Fruit fly (Drosophila melanogaster) whole organism, embryonic: ENCODE measurements around the gene CG14642.

Experiments
- BtbVII ChIP-seq: fragments of 200-800 bp; sonication (Bioruptor generic); optimal IDR thresholded peaks from 3 replicates; lab custom pipeline; 2017; ENCODE audit warnings: missing biosample characterization, mild to moderate bottlenecking, missing genetic modification characterization
- CG10462 ChIP-seq: fragments of 200-800 bp; sonication (Bioruptor generic); optimal IDR thresholded peaks from 2 replicates; lab custom pipeline; 2016; ENCODE audit warnings: missing biosample characterization, missing genetic modification characterization
- CG10979 ChIP-seq: fragments of 200-800 bp; sonication (Bioruptor generic); optimal IDR thresholded peaks from 2 replicates; lab custom pipeline; 2018; ENCODE audit warnings: missing biosample characterization, mild to moderate bottlenecking, missing genetic modification characterization, moderate library complexity
- CG11085 ChIP-seq: fragments of 200-800 bp; sonication (Bioruptor generic); IDR thresholded peaks from 2 replicates; pipeline ENCODE4 v1.3.6; 2022; ENCODE audit warnings: missing biosample characterization, missing genetic modification characterization
- CG11247 ChIP-seq: fragments of 200-800 bp; sonication (Bioruptor generic); IDR thresholded peaks from 2 replicates; pipeline ENCODE4 v1.3.6; 2022; ENCODE audit warnings: missing biosample characterization, missing genetic modification characterization
- CG13287 ChIP-seq: fragments of 200-800 bp; sonication (Bioruptor generic); IDR thresholded peaks from 2 replicates; pipeline ENCODE4 v1.3.6; 2022; ENCODE audit warnings: missing biosample characterization, missing genetic modification characterization; ENCODE audit not compliant: partially characterized antibody
- CG1529 ChIP-seq: fragments of 200-800 bp; sonication (Bioruptor generic); optimal IDR thresholded peaks from 3 replicates; lab custom pipeline; 2018; ENCODE audit warnings: missing biosample characterization, missing genetic modification characterization
- CG15514 ChIP-seq: fragments of 200-800 bp; sonication (Bioruptor generic); optimal IDR thresholded peaks from 3 replicates; lab custom pipeline; 2017; ENCODE audit warnings: missing biosample characterization, missing genetic modification characterization, mild to moderate bottlenecking, moderate library complexity, missing genetic modification reagents
- CG17385 ChIP-seq: fragments of 200-800 bp; sonication (Bioruptor generic); optimal IDR thresholded peaks from 3 replicates; lab custom pipeline; 2018; ENCODE audit warnings: missing biosample characterization, mild to moderate bottlenecking, missing genetic modification characterization
- CG17612 ChIP-seq: fragments of 200-800 bp; sonication (Bioruptor generic); IDR thresholded peaks from 2 replicates; pipeline ENCODE4 v1.3.6; 2022; ENCODE audit warnings: missing biosample characterization, missing genetic modification characterization
- CG2678 ChIP-seq: fragments of 200-800 bp; sonication (Bioruptor generic); optimal IDR thresholded peaks from 3 replicates; lab custom pipeline; 2019; ENCODE audit warnings: missing biosample characterization, mild to moderate bottlenecking, missing genetic modification characterization, moderate library complexity
- CG30020 ChIP-seq: fragments of 200-800 bp; optimal IDR thresholded peaks from 2 replicates; lab custom pipeline; 2019; ENCODE audit warnings: missing biosample characterization, mild to moderate bottlenecking, missing genetic modification characterization, moderate library complexity
- CG31224 ChIP-seq: fragments of 200-800 bp; sonication (Bioruptor generic); IDR thresholded peaks from 2 replicates; pipeline ENCODE4 v1.3.6; 2022; ENCODE audit warnings: missing biosample characterization, missing genetic modification characterization
- CG34422 ChIP-seq: fragments of 200-800 bp; sonication (Bioruptor generic); IDR thresholded peaks from 3 replicates; pipeline ENCODE4 v1.3.6; 2022; ENCODE audit warnings: missing biosample characterization, missing genetic modification characterization
- CG6765 ChIP-seq: fragments of 200-800 bp; sonication (Bioruptor generic); optimal IDR thresholded peaks from 3 replicates; lab custom pipeline; 2017; ENCODE audit warnings: missing biosample characterization, mild to moderate bottlenecking, missing genetic modification characterization
- CG8281 ChIP-seq: fragments of 200-800 bp; sonication (Bioruptor generic); optimal IDR thresholded peaks from 2 replicates; lab custom pipeline; 2018; ENCODE audit warnings: missing biosample characterization, mild to moderate bottlenecking, missing genetic modification characterization, moderate library complexity
- CG8478 ChIP-seq: fragments of >200 bp; optimal IDR thresholded peaks from 2 replicates; lab custom pipeline; 2018
- CoRest ChIP-seq: fragments of 200-800 bp; sonication (Bioruptor generic); optimal IDR thresholded peaks from 3 replicates; lab custom pipeline; 2018; ENCODE audit warnings: missing biosample characterization, mild to moderate bottlenecking, missing genetic modification characterization, moderate library complexity
- CrebB ChIP-seq: fragments of 200-800 bp; sonication (Bioruptor generic); optimal IDR thresholded peaks from 3 replicates; lab custom pipeline; 2018; ENCODE audit warnings: missing biosample characterization, mild to moderate bottlenecking, missing genetic modification characterization
- Doc2 ChIP-seq: fragments of 200-800 bp; sonication (Bioruptor generic); IDR thresholded peaks from 2 replicates; pipeline ENCODE4 v1.3.6; 2022; ENCODE audit warnings: missing biosample characterization, missing genetic modification characterization
- Eip74EF ChIP-seq, 2 experiments: fragments of 200-800 bp in 1 of 2; fragments of >200 bp in 1 of 2; sonication (Bioruptor generic) in 1 of 2; optimal IDR thresholded peaks; 2 replicates each; lab custom pipeline; 2017 to 2019; ENCODE audit warnings: missing biosample characterization in 2 of 2, missing genetic modification characterization in 2 of 2, mild to moderate bottlenecking in 1 of 2, moderate library complexity in 1 of 2
- Ets65A ChIP-seq: fragments of 200-800 bp; sonication (Bioruptor generic); peaks from one replicate; lab custom pipeline; 2016; ENCODE audit warnings: missing biosample characterization, missing genetic modification characterization
- Ets97D ChIP-seq: fragments of 200-800 bp; sonication (Bioruptor generic); optimal IDR thresholded peaks from 3 replicates; lab custom pipeline; 2016; ENCODE audit warnings: missing biosample characterization, missing genetic modification characterization
- H2.0 ChIP-seq: fragments of 200-800 bp; sonication (Bioruptor generic); IDR thresholded peaks from 2 replicates; pipeline ENCODE4 v1.3.6; 2022; ENCODE audit warnings: missing biosample characterization, missing genetic modification characterization
- Mes4 ChIP-seq: fragments of 200-800 bp; sonication (Bioruptor generic); optimal IDR thresholded peaks from 2 replicates; lab custom pipeline; 2016; ENCODE audit warnings: missing biosample characterization, missing genetic modification characterization
- Mrtf ChIP-seq: fragments of 200-800 bp; sonication (Bioruptor generic); IDR thresholded peaks from 3 replicates; pipeline ENCODE4 v1.3.6; 2022; ENCODE audit warnings: missing biosample characterization, missing genetic modification characterization
- NC2α ChIP-seq: fragments of 200-800 bp; sonication (Bioruptor generic); optimal IDR thresholded peaks from 2 replicates; lab custom pipeline; 2016; ENCODE audit warnings: missing biosample characterization, missing genetic modification characterization
- Stat92E ChIP-seq, 3 experiments: fragments of >200 bp in 2 of 3; fragments of 200-800 bp in 1 of 3; sonication (Bioruptor generic) in 1 of 3; optimal IDR thresholded peaks; 2 replicates each; lab custom pipeline; 2017 to 2019; ENCODE audit warnings: missing biosample characterization in 3 of 3, missing genetic modification characterization in 3 of 3, mild to moderate bottlenecking in 1 of 3, moderate library complexity in 1 of 3
- YL-1 ChIP-seq: fragments of 200-800 bp; sonication (Bioruptor generic); optimal IDR thresholded peaks from 3 replicates; lab custom pipeline; 2017; ENCODE audit warnings: missing biosample characterization, mild to moderate bottlenecking, missing genetic modification characterization
- ap ChIP-seq: fragments of 200-800 bp; sonication (Bioruptor generic); IDR thresholded peaks from 2 replicates; pipeline ENCODE4 v1.3.6; 2022; ENCODE audit warnings: missing biosample characterization, missing genetic modification characterization
- ato ChIP-seq: fragments of 200-800 bp; sonication (Bioruptor generic); IDR thresholded peaks from 2 replicates; pipeline ENCODE4 v1.3.6; 2022; ENCODE audit warnings: missing biosample characterization, missing genetic modification characterization; ENCODE audit not compliant: partially characterized antibody
- az2 ChIP-seq: fragments of 200-800 bp; sonication (Bioruptor generic); optimal IDR thresholded peaks from 3 replicates; lab custom pipeline; 2016; ENCODE audit warnings: missing biosample characterization, missing genetic modification characterization
- chif ChIP-seq, 2 experiments: fragments of 200-800 bp; sonication (Bioruptor generic); optimal IDR thresholded peaks; 3 replicates each; lab custom pipeline; 2016; ENCODE audit warnings: missing biosample characterization in 2 of 2, missing genetic modification characterization in 2 of 2
- chm ChIP-seq: fragments of 200-800 bp; sonication (Bioruptor generic); IDR thresholded peaks from 2 replicates; pipeline ENCODE4 v1.3.6; 2022; ENCODE audit warnings: missing biosample characterization, missing genetic modification characterization
- fd3F ChIP-seq: fragments of 200-800 bp; sonication (Bioruptor generic); optimal IDR thresholded peaks from 2 replicates; lab custom pipeline; 2018; ENCODE audit warnings: missing biosample characterization, mild to moderate bottlenecking, missing genetic modification characterization, moderate library complexity
- gce ChIP-seq: fragments of 200-800 bp; sonication (Bioruptor generic); IDR thresholded peaks from 3 replicates; pipeline ENCODE4 v1.3.6; 2022; ENCODE audit warnings: missing biosample characterization, missing genetic modification characterization
- her ChIP-seq: fragments of 200-800 bp; sonication (Bioruptor generic); optimal IDR thresholded peaks from 2 replicates; lab custom pipeline; 2016; ENCODE audit warnings: missing biosample characterization, missing genetic modification characterization
- ind ChIP-seq: fragments of 200-800 bp; sonication (Bioruptor generic); optimal IDR thresholded peaks from 3 replicates; lab custom pipeline; 2016; ENCODE audit warnings: missing biosample characterization, missing genetic modification characterization
- inv ChIP-seq: fragments of 200-800 bp; sonication (Bioruptor generic); IDR thresholded peaks from 2 replicates; pipeline ENCODE4 v1.3.6; 2022; ENCODE audit warnings: missing biosample characterization, missing genetic modification characterization; ENCODE audit not compliant: partially characterized antibody
- kah ChIP-seq: fragments of 200-800 bp; sonication (Bioruptor generic); optimal IDR thresholded peaks from 2 replicates; lab custom pipeline; 2018; ENCODE audit warnings: missing biosample characterization, mild to moderate bottlenecking, missing genetic modification characterization
- mld ChIP-seq: fragments of 200-800 bp; sonication (Bioruptor generic); IDR thresholded peaks from 3 replicates; pipeline ENCODE4 v1.3.6; 2022; ENCODE audit warnings: missing biosample characterization, missing genetic modification characterization; ENCODE audit not compliant: partially characterized antibody
- org-1 ChIP-seq: fragments of 200-800 bp; sonication (Bioruptor generic); optimal IDR thresholded peaks from 2 replicates; lab custom pipeline; 2017; ENCODE audit warnings: missing biosample characterization, missing genetic modification characterization
- pb ChIP-seq: fragments of 200-800 bp; sonication (Bioruptor generic); optimal IDR thresholded peaks from 3 replicates; lab custom pipeline; 2016; ENCODE audit warnings: missing biosample characterization, missing genetic modification characterization
- pnt ChIP-seq: fragments of 200-800 bp; sonication (Bioruptor generic); optimal IDR thresholded peaks from 3 replicates; lab custom pipeline; 2016; ENCODE audit warnings: missing biosample characterization, missing genetic modification characterization
- ro ChIP-seq: fragments of 200-800 bp; sonication (Bioruptor generic); IDR thresholded peaks from 2 replicates; pipeline ENCODE4 v1.3.6; 2022; ENCODE audit warnings: missing biosample characterization, missing genetic modification characterization
- run ChIP-seq: fragments of 200-800 bp; sonication (Bioruptor generic); optimal IDR thresholded peaks from 3 replicates; lab custom pipeline; 2018; ENCODE audit warnings: missing biosample characterization, mild to moderate bottlenecking, missing genetic modification characterization
- salm ChIP-seq: fragments of 200-800 bp; sonication (Bioruptor generic); optimal IDR thresholded peaks from 2 replicates; lab custom pipeline; 2018; ENCODE audit warnings: missing biosample characterization, mild to moderate bottlenecking, missing genetic modification characterization
- stwl ChIP-seq: fragments of 200-800 bp; sonication (Bioruptor generic); optimal IDR thresholded peaks from 3 replicates; lab custom pipeline; 2018; ENCODE audit warnings: missing biosample characterization, mild to moderate bottlenecking, missing genetic modification characterization, moderate library complexity
- tna ChIP-seq: fragments of 200-800 bp; sonication (Bioruptor generic); IDR thresholded peaks from 2 replicates; pipeline ENCODE4 v1.3.6; 2022; ENCODE audit warnings: missing biosample characterization, missing genetic modification characterization; ENCODE audit not compliant: partially characterized antibody
- tup ChIP-seq: fragments of 200-800 bp; sonication (Bioruptor generic); optimal IDR thresholded peaks from 2 replicates; lab custom pipeline; 2016; ENCODE audit warnings: missing biosample characterization, mild to moderate bottlenecking, missing genetic modification characterization, moderate library complexity
- zen2 ChIP-seq: fragments of 200-800 bp; sonication (Bioruptor generic); IDR thresholded peaks from 3 replicates; pipeline ENCODE4 v1.3.6; 2022; ENCODE audit warnings: missing biosample characterization, missing genetic modification characterization; ENCODE audit not compliant: partially characterized antibody

Gene CG14642

dm6 chr3R:4214038-4214437, 28.5 kb downstream of the CG14642 start (continued):
- TF ChIP-seq chif (GFP tag; optimal IDR thresholded peaks at IDR 0.05; lab: Kevin White, UChicago) (peak; percentile 57 to 78), CG11085 (GFP tag; lab: Robert Waterston, UW) (peak; percentile 73), CG30020 (tag; lab: Kevin White, UChicago) (no peak), NC2α (GFP tag; lab: Kevin White, UChicago) (peak; percentile 34), ind (GFP tag; lab: Kevin White, UChicago) (peak; percentile 88), H2.0 (GFP tag; lab: Robert Waterston, UW) (peak; percentile 85), Ets65A (peak; percentile 98), Mrtf (GFP tag; lab: Robert Waterston, UW) (peak; percentile 91), Doc2 (peak; percentile 66), ato (GFP tag; lab: Robert Waterston, UW) (no peak), mld (no peak), run (tag; lab: Kevin White, UChicago) (peak; percentile 50), CG17612 (GFP tag; lab: Robert Waterston, UW) (peak; percentile 69; the same call in 1 of the 2 replicates), CG10979 (tag; lab: Kevin White, UChicago) (peak; percentile 67), ro (GFP tag; lab: Robert Waterston, UW) (peak; percentile 79), YL-1 (no peak), ap (GFP tag; lab: Robert Waterston, UW) (peak; percentile 83), CG6765 (GFP tag; lab: Kevin White, UChicago) (no peak), pb (GFP tag; lab: Kevin White, UChicago) (peak; percentile 76), zen2 (no peak), tna (GFP tag; lab: Robert Waterston, UW) (no peak), Eip74EF (GFP tag; optimal IDR thresholded peaks at IDR 0.05; lab: Kevin White, UChicago) (peak in 1 of 2 experiments; percentile 53), CG34422 (GFP tag; lab: Robert Waterston, UW) (peak; percentile 90), CrebB (peak; percentile 51), CG10462 (GFP tag; lab: Kevin White, UChicago) (peak; percentile 8), BtbVII (peak; percentile 59), CoRest (tag; lab: Kevin White, UChicago) (peak; percentile 68), tup (GFP tag; lab: Kevin White, UChicago) (peak; percentile 32), CG8281 (tag; lab: Kevin White, UChicago) (peak; percentile 36), gce (GFP tag; lab: Robert Waterston, UW) (peak; percentile 89), CG31224 (peak; percentile 75), kah (GFP tag; lab: Kevin White, UChicago) (peak; percentile 56), CG15514 (GFP tag; lab: Kevin White, UChicago) (peak; percentile 48), org-1 (GFP tag; lab: Kevin White, UChicago) (peak; percentile 63), salm (tag; lab: Kevin White, UChicago) (peak; percentile 60), CG11247 (GFP tag; lab: Robert Waterston, UW) (peak; percentile 83), stwl (tag; lab: Kevin White, UChicago) (no peak), chm (peak; percentile 50; the same call in 1 of the 2 replicates), inv (no peak), CG8478 (lab: Kevin White, UChicago) (no peak), Mes4 (GFP tag; lab: Kevin White, UChicago) (peak; percentile 56), fd3F (GFP tag; lab: Kevin White, UChicago) (peak; percentile 54), Stat92E (GFP tag; optimal IDR thresholded peaks at IDR 0.05; lab: Kevin White, UChicago) (no peak), az2 (GFP tag; lab: Kevin White, UChicago) (peak; percentile 71), CG13287 (GFP tag; lab: Robert Waterston, UW) (no peak), CG17385 (GFP tag; lab: Kevin White, UChicago) (peak; percentile 66), CG1529 (GFP tag; lab: Kevin White, UChicago) (peak; percentile 62), CG2678 (tag; lab: Kevin White, UChicago) (peak; percentile 75), Ets97D (GFP tag; lab: Kevin White, UChicago) (no peak), her (GFP tag; lab: Kevin White, UChicago) (peak; percentile 70), pnt (GFP tag; lab: Kevin White, UChicago) (peak; percentile 83)
